Worm (Caenorhabditis elegans): ENCODE measurements around the gene tmem-131.

DNA sequence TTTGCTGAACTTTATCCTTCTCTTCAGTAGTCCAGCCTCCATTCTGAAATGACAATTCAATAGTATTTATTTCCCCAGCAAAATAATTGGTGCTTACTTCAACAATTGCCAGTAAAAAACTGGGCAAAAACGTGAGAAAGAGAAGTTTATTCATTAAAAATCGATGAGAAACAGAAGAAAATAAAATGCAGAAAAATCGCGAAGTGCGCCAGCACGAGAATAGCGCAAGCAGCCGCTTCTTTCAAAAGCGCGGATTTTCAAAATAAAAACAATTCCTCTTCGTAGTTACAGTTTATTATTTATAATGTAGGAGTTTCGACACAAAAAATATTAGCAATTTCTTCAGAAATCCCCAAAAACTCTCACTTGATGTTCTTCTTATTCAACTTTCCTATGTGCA is 35.1 kb downstream of the tmem-131 start, which contains the start of gene C27F2.9:
- TF ChIP-seq sdz-12 (GFP tag; optimal IDR thresholded peaks at IDR 0.05) (no peak), snpc-4 (tag; optimal IDR thresholded peaks at IDR 0.05) (no peak), jun-1 (tag; optimal IDR thresholded peaks at IDR 0.05) (no peak), pha-4 (GFP tag; IDR thresholded peaks at IDR 0.05) (peak; percentile 85), pha-4 (tag; optimal IDR thresholded peaks at IDR 0.05) (peak; percentile 86), F44E2.7 (GFP tag; IDR thresholded peaks at IDR 0.05) (no peak), hlh-11 (tag; optimal IDR thresholded peaks at IDR 0.05) (no peak), ceh-28 (tag; optimal IDR thresholded peaks at IDR 0.05) (no peak), skn-1 (tag; optimal IDR thresholded peaks at IDR 0.05) (no peak), ama-1 (optimal IDR thresholded peaks at IDR 0.05) (peak; percentile 22), R02D3.7 (tag; optimal IDR thresholded peaks at IDR 0.05) (no peak), nhr-77 (tag; optimal IDR thresholded peaks at IDR 0.05) (peak; percentile 52), ZK546.5 (tag; optimal IDR thresholded peaks at IDR 0.05) (no peak), cey-2 (tag; optimal IDR thresholded peaks at IDR 0.05; ENCODE audit: borderline replicate concordance, insufficient read depth) (no peak), aha-1 (tag) (no peak)
